Worm (Caenorhabditis elegans) whole organism, L1 larva: ENCODE results near the gene rmd-1.

ENCODE experiments used
- efl-1 ChIP-seq, 4 experiments: fragments of 150-350 bp; optimal IDR thresholded peaks in 3 of 4; peaks in 1 of 4; 1 replicate in 1 of 4; 2 replicates in 3 of 4; lab custom pipeline; 2014; ENCODE audit warnings: missing biosample characterization in 2 of 4, missing genetic modification characterization in 2 of 4, missing genetic modification reagents in 2 of 4
- egl-13 ChIP-seq: sonication (generic microtip); optimal IDR thresholded peaks from 2 replicates; lab custom pipeline; 2016; ENCODE audit warnings: missing genotype, missing genetic modification reagents, missing genetic modification characterization, missing compliant biosample characterization
- elt-3 ChIP-seq, 6 experiments: fragments of 150-350 bp in 1 of 6; sonication (generic microtip); optimal IDR thresholded peaks; 2 replicates each; lab custom pipeline; 2017 to 2018; ENCODE audit warnings: missing biosample characterization in 6 of 6, missing genetic modification characterization in 6 of 6, inconsistent platforms in 1 of 6
- lin-39 ChIP-seq: fragments of 150-350 bp; optimal IDR thresholded peaks from 2 replicates; lab custom pipeline; 2014; ENCODE audit warnings: missing biosample characterization, missing genetic modification reagents, missing genetic modification characterization
- lir-3 ChIP-seq: sonication (generic microtip); optimal IDR thresholded peaks from 2 replicates; lab custom pipeline; 2016; ENCODE audit warnings: mild to moderate bottlenecking, missing genetic modification characterization, moderate library complexity, missing compliant biosample characterization; ENCODE audit not compliant: poor library complexity
- nhr-11 ChIP-seq: fragments of 150-350 bp; optimal IDR thresholded peaks from 2 replicates; lab custom pipeline; 2014; ENCODE audit warnings: missing biosample characterization, missing genetic modification characterization
- nhr-20 ChIP-seq: sonication (generic microtip); optimal IDR thresholded peaks from 2 replicates; lab custom pipeline; 2016; ENCODE audit warnings: mild to moderate bottlenecking, missing genetic modification characterization, missing compliant biosample characterization
- nhr-237 ChIP-seq: fragments of 150-350 bp; optimal IDR thresholded peaks from 2 replicates; lab custom pipeline; 2014; ENCODE audit warnings: missing biosample characterization, missing genetic modification characterization
- nhr-71 ChIP-seq: sonication (generic microtip); optimal IDR thresholded peaks from 2 replicates; lab custom pipeline; 2016; ENCODE audit warnings: mild to moderate bottlenecking, missing genetic modification characterization, moderate library complexity, missing compliant biosample characterization
- nhr-77 ChIP-seq: fragments of 150-350 bp; optimal IDR thresholded peaks from 2 replicates; lab custom pipeline; 2014; ENCODE audit warnings: missing biosample characterization, missing genetic modification characterization
- snpc-4 ChIP-seq: fragments of 150-350 bp; optimal IDR thresholded peaks from 2 replicates; lab custom pipeline; 2014; ENCODE audit warnings: missing biosample characterization, missing genetic modification characterization
- sox-4 ChIP-seq: sonication (generic microtip); optimal IDR thresholded peaks from 2 replicates; lab custom pipeline; 2016; ENCODE audit warnings: missing genetic modification characterization, missing compliant biosample characterization
- unc-98 ChIP-seq: fragments of 200-800 bp; sonication (Bioruptor generic); IDR thresholded peaks from 2 replicates; pipeline ENCODE4 v1.3.6; 2022; ENCODE audit warnings: missing genetic modification characterization, missing compliant biosample characterization
- ztf-4 ChIP-seq: fragments of 150-350 bp; optimal IDR thresholded peaks from 2 replicates; lab custom pipeline; 2014; ENCODE audit warnings: missing biosample characterization, missing genetic modification characterization

ce11 chrIII:9796448-9796847 is 37.6 kb downstream of the rmd-1 start, which contains the start of gene srxa-10:
- TF ChIP-seq ztf-4 (tag; lab: Kevin White, UChicago) (no peak), lir-3 (tag; lab: Kevin White, UChicago) (no peak), sox-4 (no peak), egl-13 (tag; lab: Kevin White, UChicago) (no peak), nhr-237 (tag; lab: Kevin White, UChicago) (no peak), elt-3 (tag; optimal IDR thresholded peaks at IDR 0.05; lab: Kevin White, UChicago) (no peak), lin-39 (tag; lab: Kevin White, UChicago) (no peak), efl-1 (optimal IDR thresholded peaks at IDR 0.05; lab: Kevin White, UChicago) (no peak), efl-1 (GFP tag; optimal IDR thresholded peaks at IDR 0.05 in 1 of 2; lab: Kevin White, UChicago) (no peak), nhr-11 (tag; lab: Kevin White, UChicago) (no peak), nhr-77 (no peak), nhr-71 (tag; lab: Kevin White, UChicago) (no peak), snpc-4 (tag; lab: Kevin White, UChicago) (no peak), unc-98 (GFP tag; lab: Robert Waterston, UW) (no peak), nhr-20 (tag; lab: Kevin White, UChicago) (no peak)
